Worm (Caenorhabditis elegans) whole organism, midembryonic: Measurements from ENCODE around the gene ZC190.8.

ENCODE experiments used
- T22C8.4 ChIP-seq: fragments of 200-800 bp; sonication (Bioruptor generic); IDR thresholded peaks from 2 replicates; pipeline ENCODE4 v1.3.6; 2022; ENCODE audit warnings: missing genetic modification characterization, missing compliant biosample characterization
- cog-1 ChIP-seq: sonication (generic microtip); optimal IDR thresholded peaks from 2 replicates; lab custom pipeline; 2016; ENCODE audit warnings: missing genetic modification characterization, missing compliant biosample characterization
- flt-1 ChIP-seq: fragments of 200-800 bp; sonication (Bioruptor generic); IDR thresholded peaks from 2 replicates; pipeline ENCODE4 v1.3.6; 2022; ENCODE audit warnings: missing genetic modification characterization, missing compliant biosample characterization
- ref-1 ChIP-seq: fragments of 200-800 bp; sonication (Bioruptor generic); conservative IDR thresholded peaks from 2 replicates; pipeline ENCODE4 v1.3.6; 2022; ENCODE audit warnings: missing genetic modification reagents, missing genetic modification characterization, missing compliant biosample characterization
- ztf-23 ChIP-seq: fragments of 200-800 bp; sonication (Bioruptor generic); IDR thresholded peaks from 2 replicates; pipeline ENCODE4 v1.3.6; 2022; ENCODE audit warnings: missing genetic modification reagents, missing genetic modification characterization, missing compliant biosample characterization

DNA sequence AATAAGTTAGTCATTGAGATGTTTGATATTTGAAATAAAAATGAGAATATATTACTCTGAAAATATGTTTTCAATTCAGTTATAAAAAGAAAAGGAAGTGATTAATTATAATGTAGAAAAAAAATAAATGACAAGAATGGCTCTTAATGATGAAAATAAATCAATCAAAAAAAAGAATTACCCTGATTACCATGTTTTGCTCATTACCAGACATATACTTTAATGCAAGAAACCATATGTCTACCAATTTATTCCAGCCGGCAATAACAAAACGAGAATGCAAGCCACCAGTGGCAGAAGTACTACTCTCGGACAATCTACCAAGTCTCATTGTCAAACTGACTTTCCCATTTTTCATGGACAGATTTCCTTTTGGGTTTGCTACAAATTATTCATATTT is 3.8 kb downstream of the ZC190.8 start:
- TF ChIP-seq ref-1 (GFP tag; lab: Robert Waterston, UW) (no peak), cog-1 (tag; lab: Kevin White, UChicago) (no peak), T22C8.4 (GFP tag; lab: Robert Waterston, UW) (no peak), ztf-23 (GFP tag; lab: Robert Waterston, UW) (no peak), flt-1 (GFP tag; lab: Robert Waterston, UW) (no peak)
